4 fruit fly cellular contexts compared by ENCODE assay signal in genomic region chr3R:10144103-10144998, dm6.
TF ChIP-seq lines count a peak whose summit lies in the region.

Gene TAF1B, minus strand, starts transcription at chr3R:10144184.
Gene Invadolysin, plus strand, starts transcription at chr3R:10144668.

TF ChIP-seq in whole organism, adult, 20 proteins besides CTCF, POLR2A, EP300 and RAD21 (continued from another document):
- TF ChIP-seq Hr96 (GFP tag; optimal IDR thresholded peaks at IDR 0.05; lab: Kevin White, UChicago) (peak; percentile 31), CG5204 (GFP tag; optimal IDR thresholded peaks at IDR 0.05; lab: Kevin White, UChicago) (peak; percentile 48)

TF ChIP-seq in whole organism, embryonic, 481 proteins besides CTCF, POLR2A, EP300 and RAD21 (continued from another document and continues in another):
- peak in 1 of 2 experiments; percentile 74 for TF ChIP-seq eve (GFP tag; optimal IDR thresholded peaks at IDR 0.05; lab: Kevin White, UChicago)
- TF ChIP-seq lbe (GFP tag; optimal IDR thresholded peaks at IDR 0.05; lab: Kevin White, UChicago) = peak; percentile 78
- TF ChIP-seq CG9727 (GFP tag; optimal IDR thresholded peaks at IDR 0.05; lab: Kevin White, UChicago) = peak; percentile 65
- peak; percentile 95 for TF ChIP-seq unc-4 (GFP tag; IDR thresholded peaks at IDR 0.05; lab: Robert Waterston, UW; ENCODE audit: partially characterized antibody)
- peak; percentile 65 for TF ChIP-seq lilli (GFP tag; optimal IDR thresholded peaks at IDR 0.05; lab: Kevin White, UChicago)
- TF ChIP-seq CG4328 (GFP tag; optimal IDR thresholded peaks at IDR 0.05; lab: Kevin White, UChicago) = no peak
- peak; percentile 96 for TF ChIP-seq E2f2 (GFP tag; IDR thresholded peaks at IDR 0.05; lab: Robert Waterston, UW)
- peak; percentile 49 for TF ChIP-seq CG11247 (GFP tag; IDR thresholded peaks at IDR 0.05; lab: Robert Waterston, UW)
- TF ChIP-seq bsh (GFP tag; optimal IDR thresholded peaks at IDR 0.05; lab: Kevin White, UChicago) = peak in 1 of 2 experiments; percentile 31
- TF ChIP-seq cg (GFP tag; optimal IDR thresholded peaks at IDR 0.05; lab: Kevin White, UChicago) = peak; percentile 85
- TF ChIP-seq CG16863 (GFP tag; optimal IDR thresholded peaks at IDR 0.05; lab: Kevin White, UChicago) = no peak
- TF ChIP-seq CG2678 (tag; optimal IDR thresholded peaks at IDR 0.05; lab: Kevin White, UChicago) = peak; percentile 46
- no peak for TF ChIP-seq CG2889 (GFP tag; IDR thresholded peaks at IDR 0.05; lab: Robert Waterston, UW)
- no peak for TF ChIP-seq CG1529 (GFP tag; optimal IDR thresholded peaks at IDR 0.05; lab: Kevin White, UChicago)
- TF ChIP-seq CG1233 (GFP tag; optimal IDR thresholded peaks at IDR 0.05; lab: Kevin White, UChicago) = no peak
- TF ChIP-seq Ptx1 (GFP tag; IDR thresholded peaks at IDR 0.05; lab: Robert Waterston, UW) = peak; percentile 69
- peak in 1 of 3 experiments; percentile 35 for TF ChIP-seq Stat92E (GFP tag; optimal IDR thresholded peaks at IDR 0.05; lab: Kevin White, UChicago)
- peak; percentile 54 for TF ChIP-seq CG13624 (GFP tag; optimal IDR thresholded peaks at IDR 0.05; lab: Kevin White, UChicago)
- no peak for TF ChIP-seq CG8089 (GFP tag; optimal IDR thresholded peaks at IDR 0.05; lab: Kevin White, UChicago)
- TF ChIP-seq NFAT (GFP tag; IDR thresholded peaks at IDR 0.05; lab: Robert Waterston, UW) = peak; percentile 75
- peak; percentile 45 for TF ChIP-seq CG6254 (GFP tag; optimal IDR thresholded peaks at IDR 0.05; lab: Kevin White, UChicago)
- TF ChIP-seq CG11456 (GFP tag; IDR thresholded peaks at IDR 0.05; lab: Robert Waterston, UW) = peak; percentile 69; the same call in 2 of the 3 replicates
- TF ChIP-seq Mad (GFP tag; optimal IDR thresholded peaks at IDR 0.05; lab: Kevin White, UChicago) = no peak
- TF ChIP-seq CG15269 (tag; optimal IDR thresholded peaks at IDR 0.05; lab: Kevin White, UChicago) = peak; percentile 31
- TF ChIP-seq CG3407 (GFP tag; optimal IDR thresholded peaks at IDR 0.05; lab: Kevin White, UChicago) = no peak
- peak; percentile 22; the same call in 1 of the 2 replicates for TF ChIP-seq seq (GFP tag; IDR thresholded peaks at IDR 0.05; lab: Robert Waterston, UW)
- TF ChIP-seq Tbp (GFP tag; optimal IDR thresholded peaks at IDR 0.05; lab: Kevin White, UChicago) = peak; percentile 11
- TF ChIP-seq pros (GFP tag; optimal IDR thresholded peaks at IDR 0.05; lab: Kevin White, UChicago) = peak; percentile 20
- TF ChIP-seq scrt (GFP tag; optimal IDR thresholded peaks at IDR 0.05; lab: Kevin White, UChicago) = peak; percentile 6
- peak; percentile 13 for TF ChIP-seq CG12104 (GFP tag; optimal IDR thresholded peaks at IDR 0.05; lab: Kevin White, UChicago)
- peak; percentile 69 for TF ChIP-seq CG2712 (tag; optimal IDR thresholded peaks at IDR 0.05; lab: Kevin White, UChicago)
- TF ChIP-seq CG18619 (GFP tag; optimal IDR thresholded peaks at IDR 0.05; lab: Kevin White, UChicago) = peak; percentile 46
- TF ChIP-seq CG3995 (GFP tag; optimal IDR thresholded peaks at IDR 0.05; lab: Kevin White, UChicago) = peak; percentile 92
- TF ChIP-seq CG2875 (GFP tag; optimal IDR thresholded peaks at IDR 0.05; lab: Kevin White, UChicago) = no peak
- TF ChIP-seq unpg (GFP tag; optimal IDR thresholded peaks at IDR 0.05; lab: Kevin White, UChicago) = peak; percentile 29
- TF ChIP-seq Pdp1 (GFP tag; optimal IDR thresholded peaks at IDR 0.05; lab: Kevin White, UChicago) = peak; percentile 36 to 75
- TF ChIP-seq stc (GFP tag; IDR thresholded peaks at IDR 0.05; lab: Robert Waterston, UW) = no peak; the same call in 1 of the 2 replicates
- TF ChIP-seq Ssrp (tag; optimal IDR thresholded peaks at IDR 0.05; lab: Kevin White, UChicago) = peak; percentile 39
- no peak for TF ChIP-seq Hr78 (GFP tag; optimal IDR thresholded peaks at IDR 0.05; lab: Kevin White, UChicago)
- no peak for TF ChIP-seq sim (GFP tag; IDR thresholded peaks at IDR 0.05; lab: Robert Waterston, UW)
- peak; percentile 90 for TF ChIP-seq Bgb (GFP tag; IDR thresholded peaks at IDR 0.05; lab: Robert Waterston, UW; ENCODE audit: partially characterized antibody)
- peak; percentile 48 for TF ChIP-seq CG6854 (GFP tag; optimal IDR thresholded peaks at IDR 0.05; lab: Kevin White, UChicago)

TF ChIP-seq in whole organism, prepupa, 60 proteins besides CTCF, POLR2A, EP300 and RAD21 (continued from another document):
- TF ChIP-seq esn (GFP tag; optimal IDR thresholded peaks at IDR 0.05; lab: Kevin White, UChicago) = peak; percentile 54
- TF ChIP-seq Ets96B (tag; optimal IDR thresholded peaks at IDR 0.05; lab: Kevin White, UChicago) = no peak
- TF ChIP-seq fkh (GFP tag; optimal IDR thresholded peaks at IDR 0.05; lab: Kevin White, UChicago) = peak; percentile 13
- peak; percentile 43 for TF ChIP-seq lz (GFP tag; optimal IDR thresholded peaks at IDR 0.05; lab: Kevin White, UChicago)
- TF ChIP-seq salr (GFP tag; optimal IDR thresholded peaks at IDR 0.05; lab: Kevin White, UChicago) = no peak
- peak; percentile 41 for TF ChIP-seq Hr39 (GFP tag; optimal IDR thresholded peaks at IDR 0.05; lab: Kevin White, UChicago)
- peak; percentile 42 for TF ChIP-seq Hr4 (GFP tag; optimal IDR thresholded peaks at IDR 0.05; lab: Kevin White, UChicago)
- peak; percentile 30; the same call in 1 of the 2 replicates for TF ChIP-seq Gug (GFP tag; IDR thresholded peaks at IDR 0.05; lab: Robert Waterston, UW)
- no peak for TF ChIP-seq Lpt (GFP tag; optimal IDR thresholded peaks at IDR 0.05; lab: Kevin White, UChicago)
- peak; percentile 10 for TF ChIP-seq achi (GFP tag; optimal IDR thresholded peaks at IDR 0.05; lab: Kevin White, UChicago)
- TF ChIP-seq dac (GFP tag; optimal IDR thresholded peaks at IDR 0.05; lab: Kevin White, UChicago) = no peak
- TF ChIP-seq Smox (GFP tag; optimal IDR thresholded peaks at IDR 0.05; lab: Kevin White, UChicago) = peak; percentile 61
- TF ChIP-seq CG9139 (GFP tag; optimal IDR thresholded peaks at IDR 0.05; lab: Kevin White, UChicago) = no peak
- peak; percentile 19; the same call in 1 of the 3 replicates for TF ChIP-seq eg (GFP tag; IDR thresholded peaks at IDR 0.05; lab: Robert Waterston, UW)
- TF ChIP-seq fd85E (GFP tag; optimal IDR thresholded peaks at IDR 0.05; lab: Kevin White, UChicago) = no peak
- TF ChIP-seq CG8119 (GFP tag; IDR thresholded peaks at IDR 0.05; lab: Robert Waterston, UW) = 0 out of 3 replicates have a peak, but pooled peaks have one; percentile 28
- no peak for TF ChIP-seq CG11762 (GFP tag; optimal IDR thresholded peaks at IDR 0.05; lab: Kevin White, UChicago; ENCODE audit: insufficient read depth)
- TF ChIP-seq CG4318 (GFP tag; optimal IDR thresholded peaks at IDR 0.05; lab: Kevin White, UChicago) = no peak
- peak; percentile 48 for TF ChIP-seq CG31627 (GFP tag; optimal IDR thresholded peaks at IDR 0.05; lab: Kevin White, UChicago)
- peak; percentile 30 for TF ChIP-seq vri (GFP tag; optimal IDR thresholded peaks at IDR 0.05; lab: Kevin White, UChicago)
- TF ChIP-seq spab (GFP tag; optimal IDR thresholded peaks at IDR 0.05; lab: Kevin White, UChicago) = no peak
- TF ChIP-seq pdm3 (GFP tag; optimal IDR thresholded peaks at IDR 0.05; lab: Kevin White, UChicago) = peak; percentile 27
- peak; percentile 5 for TF ChIP-seq CG10669 (GFP tag; optimal IDR thresholded peaks at IDR 0.05; lab: Kevin White, UChicago)
- TF ChIP-seq CG10631 (GFP tag; optimal IDR thresholded peaks at IDR 0.05; lab: Kevin White, UChicago) = peak; percentile 61
- TF ChIP-seq CG7368 (GFP tag; optimal IDR thresholded peaks at IDR 0.05; lab: Kevin White, UChicago) = peak; percentile 13
- TF ChIP-seq CG8632 (GFP tag; optimal IDR thresholded peaks at IDR 0.05; lab: Kevin White, UChicago) = peak; percentile 30
- TF ChIP-seq CG16779 (tag; optimal IDR thresholded peaks at IDR 0.05; lab: Kevin White, UChicago) = peak; percentile 19
- no peak for TF ChIP-seq CG3032 (tag; optimal IDR thresholded peaks at IDR 0.05; lab: Kevin White, UChicago)
- TF ChIP-seq OdsH (GFP tag; optimal IDR thresholded peaks at IDR 0.05; lab: Kevin White, UChicago) = peak; percentile 61
- TF ChIP-seq CG34406 (GFP tag; optimal IDR thresholded peaks at IDR 0.05; lab: Kevin White, UChicago) = peak; percentile 34
- TF ChIP-seq CG6792 (GFP tag; optimal IDR thresholded peaks at IDR 0.05; lab: Kevin White, UChicago) = no peak
- TF ChIP-seq CG8319 (GFP tag; optimal IDR thresholded peaks at IDR 0.05; lab: Kevin White, UChicago) = peak; percentile 23
- peak; percentile 57 for TF ChIP-seq Met (GFP tag; optimal IDR thresholded peaks at IDR 0.05; lab: Kevin White, UChicago)
- TF ChIP-seq dsx (GFP tag; optimal IDR thresholded peaks at IDR 0.05; lab: Kevin White, UChicago; ENCODE audit: poor library complexity, severe bottlenecking) = peak; percentile 76
- TF ChIP-seq Eip93F (GFP tag; optimal IDR thresholded peaks at IDR 0.05; lab: Kevin White, UChicago) = peak; percentile 65
- no peak for TF ChIP-seq fd59A (GFP tag; optimal IDR thresholded peaks at IDR 0.05; lab: Kevin White, UChicago)
- TF ChIP-seq Sox15 (GFP tag; optimal IDR thresholded peaks at IDR 0.05; lab: Kevin White, UChicago) = no peak
- TF ChIP-seq Eip78C (GFP tag; lab: Kevin White, UChicago) = peak; percentile 84
- no peak for TF ChIP-seq CG32006 (GFP tag; optimal IDR thresholded peaks at IDR 0.05; lab: Kevin White, UChicago)
- TF ChIP-seq acj6 (GFP tag; optimal IDR thresholded peaks at IDR 0.05; lab: Kevin White, UChicago) = peak; percentile 65
- TF ChIP-seq CG6854 (GFP tag; optimal IDR thresholded peaks at IDR 0.05; lab: Kevin White, UChicago) = no peak
TF ChIP-seq in whole organism, prepupa: peak in this region for 39.

TF ChIP-seq in whole organism, wandering third instar larva, 38 proteins besides CTCF, POLR2A, EP300 and RAD21 (continued from another document):
- TF ChIP-seq dl (GFP tag; optimal IDR thresholded peaks at IDR 0.05; lab: Kevin White, UChicago; ENCODE audit: insufficient read depth in 1 of 2, partially characterized antibody in 2 of 2) = no peak
- TF ChIP-seq sv (GFP tag; optimal IDR thresholded peaks at IDR 0.05; lab: Kevin White, UChicago) = peak; percentile 44
- no peak for TF ChIP-seq Myc (optimal IDR thresholded peaks at IDR 0.05; lab: Kevin White, UChicago)
- TF ChIP-seq psq (GFP tag; optimal IDR thresholded peaks at IDR 0.05; lab: Kevin White, UChicago) = no peak
- no peak for TF ChIP-seq CG32264 (GFP tag; optimal IDR thresholded peaks at IDR 0.05; lab: Kevin White, UChicago)
- TF ChIP-seq tai (GFP tag; optimal IDR thresholded peaks at IDR 0.05; lab: Kevin White, UChicago) = peak; percentile 79
- TF ChIP-seq sage (GFP tag; optimal IDR thresholded peaks at IDR 0.05; lab: Kevin White, UChicago) = peak; percentile 48
- no peak for TF ChIP-seq usp (GFP tag; optimal IDR thresholded peaks at IDR 0.05; lab: Kevin White, UChicago)
- peak; percentile 59 for TF ChIP-seq fru (GFP tag; optimal IDR thresholded peaks at IDR 0.05; lab: Kevin White, UChicago)
- TF ChIP-seq ey (GFP tag; optimal IDR thresholded peaks at IDR 0.05; lab: Kevin White, UChicago) = peak; percentile 18
- TF ChIP-seq Sp1 (GFP tag; optimal IDR thresholded peaks at IDR 0.05; lab: Kevin White, UChicago) = peak; percentile 23
- TF ChIP-seq pan (optimal IDR thresholded peaks at IDR 0.05; lab: Kevin White, UChicago) = no peak
- TF ChIP-seq Abd-B (GFP tag; optimal IDR thresholded peaks at IDR 0.05; lab: Kevin White, UChicago) = no peak
- TF ChIP-seq N (GFP tag; optimal IDR thresholded peaks at IDR 0.05; lab: Kevin White, UChicago) = no peak
